Worm (Caenorhabditis elegans): Measurements from ENCODE around the gene nsph-1.1.

ce11 chrII:8733627-8734026 lies 32.9 kb upstream of the nsph-1.1 start:
- TF ChIP-seq nhr-11 (tag; optimal IDR thresholded peaks at IDR 0.05) = no peak
- TF ChIP-seq nhr-77 (tag; optimal IDR thresholded peaks at IDR 0.05) = no peak
- TF ChIP-seq nhr-12 (tag; optimal IDR thresholded peaks at IDR 0.05) = no peak
- TF ChIP-seq ama-1 (optimal IDR thresholded peaks at IDR 0.05) = no peak
- no peak for TF ChIP-seq R02D3.7 (tag; optimal IDR thresholded peaks at IDR 0.05)
- TF ChIP-seq mdl-1 (tag; optimal IDR thresholded peaks at IDR 0.05) = no peak
- no peak for TF ChIP-seq unc-39 (tag; optimal IDR thresholded peaks at IDR 0.05)
- no peak for TF ChIP-seq nhr-129 (tag; optimal IDR thresholded peaks at IDR 0.05)
- TF ChIP-seq unc-62 (GFP tag; optimal IDR thresholded peaks at IDR 0.05) = no peak

All from whole organism, L2 larva.